Fruit fly (Drosophila melanogaster) whole organism, pupa: Measurements from ENCODE around the gene MED25.

ENCODE experiments used
- CG17806 ChIP-seq: fragments of 200-800 bp; sonication (Bioruptor generic); optimal IDR thresholded peaks from 2 replicates; lab custom pipeline; 2018; ENCODE audit warnings: missing biosample characterization, mild to moderate bottlenecking, missing genetic modification characterization, moderate library complexity
- CG8159 ChIP-seq: fragments of 200-800 bp; sonication (Bioruptor generic); optimal IDR thresholded peaks from 3 replicates; lab custom pipeline; 2018; ENCODE audit warnings: missing biosample characterization, mild to moderate bottlenecking, missing genetic modification characterization, moderate library complexity
- CG8301 ChIP-seq: fragments of 200-800 bp; sonication (Bioruptor generic); optimal IDR thresholded peaks from 2 replicates; lab custom pipeline; 2018; ENCODE audit warnings: missing biosample characterization, mild to moderate bottlenecking, missing genetic modification characterization
- CG9948 ChIP-seq: fragments of 200-800 bp; sonication (Bioruptor generic); optimal IDR thresholded peaks from 2 replicates; lab custom pipeline; 2018; ENCODE audit warnings: missing biosample characterization, mild to moderate bottlenecking, missing genetic modification characterization, moderate library complexity
- D1 ChIP-seq: fragments of 200-800 bp; sonication (Bioruptor generic); optimal IDR thresholded peaks from 2 replicates; lab custom pipeline; 2018; ENCODE audit warnings: missing biosample characterization, mild to moderate bottlenecking, missing genetic modification characterization, moderate library complexity
- EcR ChIP-seq: fragments of 200-800 bp; sonication (Bioruptor generic); optimal IDR thresholded peaks from 3 replicates; lab custom pipeline; 2019; ENCODE audit warnings: missing biosample characterization, missing genetic modification characterization, mild to moderate bottlenecking, moderate library complexity, missing genetic modification reagents
- Ets98B ChIP-seq: fragments of 200-800 bp; sonication (Bioruptor generic); IDR thresholded peaks from 2 replicates; pipeline ENCODE4 v1.3.6; 2022; ENCODE audit warnings: missing biosample characterization, missing genetic modification characterization
- Pif1B ChIP-seq: fragments of 200-800 bp; sonication (Bioruptor generic); optimal IDR thresholded peaks from 3 replicates; lab custom pipeline; 2016; ENCODE audit warnings: missing biosample characterization, missing genetic modification characterization
- fd96Ca ChIP-seq: fragments of 200-800 bp; sonication (Bioruptor generic); IDR thresholded peaks from 3 replicates; pipeline ENCODE4 v1.3.6; 2022; ENCODE audit warnings: missing biosample characterization, missing genetic modification characterization
- rn ChIP-seq: fragments of 200-800 bp; sonication (Bioruptor generic); IDR thresholded peaks from 2 replicates; pipeline ENCODE4 v1.3.6; 2022; ENCODE audit warnings: missing biosample characterization, missing genetic modification characterization

- TF ChIP-seq CG9948 (tag; lab: Kevin White, UChicago) = no peak
- TF ChIP-seq CG17806 (tag; lab: Kevin White, UChicago) = no peak
- no peak for TF ChIP-seq fd96Ca (GFP tag; lab: Robert Waterston, UW)
- no peak for TF ChIP-seq CG8301
- no peak for TF ChIP-seq Pif1B
- TF ChIP-seq Ets98B = no peak
- TF ChIP-seq EcR (GFP tag; lab: Kevin White, UChicago) = no peak
- TF ChIP-seq rn (GFP tag; lab: Robert Waterston, UW) = no peak
- TF ChIP-seq D1 (tag; lab: Kevin White, UChicago) = no peak
- no peak for TF ChIP-seq CG8159 (tag; lab: Kevin White, UChicago)
Observed at dm6 chr3R:20004697-20005096, 4.0 kb upstream of the MED25 start.
